Worm (Caenorhabditis elegans) whole organism, midembryonic: ENCODE results near the gene nhr-96.

Experiments
- flt-1 ChIP-seq: fragments of 200-800 bp; sonication (Bioruptor generic); IDR thresholded peaks from 2 replicates; pipeline ENCODE4 v1.3.6; 2022; ENCODE audit warnings: missing genetic modification characterization, missing compliant biosample characterization
- med-1 ChIP-seq: sonication (generic microtip); optimal IDR thresholded peaks from 2 replicates; lab custom pipeline; 2017; ENCODE audit warnings: missing genetic modification characterization, mild to moderate bottlenecking, missing compliant biosample characterization, antibody characterized with exemption, missing genetic modification reagents; ENCODE audit not compliant: insufficient read depth
- ref-1 ChIP-seq: fragments of 200-800 bp; sonication (Bioruptor generic); conservative IDR thresholded peaks from 2 replicates; pipeline ENCODE4 v1.3.6; 2022; ENCODE audit warnings: missing genetic modification reagents, missing genetic modification characterization, missing compliant biosample characterization
- tab-1 ChIP-seq: fragments of 200-800 bp; sonication (Bioruptor generic); IDR thresholded peaks from 2 replicates; pipeline ENCODE4 v1.3.6; 2022; ENCODE audit warnings: missing genetic modification characterization, missing compliant biosample characterization

DNA sequence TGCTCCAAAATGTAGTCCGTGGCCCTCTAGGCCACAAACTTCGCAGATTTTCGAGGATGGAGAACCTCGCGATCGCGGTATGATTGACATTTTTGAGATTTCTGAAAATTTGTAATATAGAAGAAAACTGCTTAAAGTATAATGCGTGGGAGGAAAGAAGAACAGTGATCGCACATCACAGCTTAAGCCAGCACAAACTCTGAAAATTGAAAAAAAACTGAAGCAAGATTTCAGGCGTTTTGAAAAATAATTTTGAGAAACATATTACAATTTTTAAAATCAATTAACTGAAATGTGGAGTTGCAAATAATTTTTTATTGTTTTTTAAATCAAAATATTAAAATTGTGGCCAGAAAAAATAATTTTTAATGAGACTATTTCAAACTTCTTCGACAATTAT lies 33.7 kb downstream of the nhr-96 start, which contains the start of gene nhr-275:
- TF ChIP-seq med-1 (no peak), flt-1 (GFP tag; lab: Robert Waterston, UW) (no peak), tab-1 (GFP tag; lab: Robert Waterston, UW) (no peak), ref-1 (GFP tag; lab: Robert Waterston, UW) (no peak)
